Worm (Caenorhabditis elegans) whole organism, L1 larva: Measurements from ENCODE around the gene F52H2.1.

Experiments used
- C04F5.9 ChIP-seq: sonication (generic microtip); optimal IDR thresholded peaks from 2 replicates; lab custom pipeline; 2016; ENCODE audit warnings: missing genetic modification characterization, missing compliant biosample characterization
- C16A3.4 ChIP-seq: fragments of 150-350 bp; optimal IDR thresholded peaks from 2 replicates; lab custom pipeline; 2014; ENCODE audit warnings: missing biosample characterization, missing genetic modification characterization
- C34B4.2 ChIP-seq: sonication (generic microtip); optimal IDR thresholded peaks from 2 replicates; lab custom pipeline; 2017; ENCODE audit warnings: mild to moderate bottlenecking, missing genetic modification characterization, missing compliant biosample characterization
- F16B12.6 ChIP-seq: fragments of 150-350 bp; optimal IDR thresholded peaks from 2 replicates; lab custom pipeline; 2014; ENCODE audit warnings: missing biosample characterization, missing genetic modification characterization
- alr-1 ChIP-seq: fragments of 200-800 bp; sonication (Bioruptor generic); optimal IDR thresholded peaks from 2 replicates; lab custom pipeline; 2018; ENCODE audit warnings: borderline replicate concordance, mild to moderate bottlenecking, missing genetic modification characterization, missing compliant biosample characterization
- ama-1 ChIP-seq: fragments of 150-350 bp; optimal IDR thresholded peaks from 2 replicates; lab custom pipeline; 2014
- blmp-1 ChIP-seq: fragments of 150-350 bp; optimal IDR thresholded peaks from 2 replicates; lab custom pipeline; 2014; ENCODE audit warnings: missing biosample characterization, missing genetic modification characterization
- ceh-63 ChIP-seq: fragments of 200-800 bp; sonication (Bioruptor generic); optimal IDR thresholded peaks from 2 replicates; lab custom pipeline; 2018; ENCODE audit warnings: mild to moderate bottlenecking, missing genetic modification characterization, missing compliant biosample characterization
- ceh-8 ChIP-seq: fragments of 200-800 bp; sonication (Bioruptor generic); optimal IDR thresholded peaks from 2 replicates; lab custom pipeline; 2018; ENCODE audit warnings: mild to moderate bottlenecking, missing genetic modification characterization, moderate library complexity, missing compliant biosample characterization
- ceh-90 ChIP-seq: sonication (generic microtip); optimal IDR thresholded peaks from 2 replicates; lab custom pipeline; 2016; ENCODE audit warnings: missing genetic modification characterization, missing compliant biosample characterization
- ces-1 ChIP-seq: fragments of 150-350 bp; optimal IDR thresholded peaks from 2 replicates; lab custom pipeline; 2014; ENCODE audit warnings: missing biosample characterization, missing genetic modification reagents, missing genetic modification characterization
- egl-27 ChIP-seq, 2 experiments: fragments of 150-350 bp in 1 of 2; sonication (generic microtip); optimal IDR thresholded peaks; 3 replicates each; lab custom pipeline; 2017 to 2018; ENCODE audit warnings: missing biosample characterization in 2 of 2, missing genetic modification characterization in 2 of 2, missing genetic modification reagents in 2 of 2
- fkh-10 ChIP-seq: sonication (generic microtip); optimal IDR thresholded peaks from 2 replicates; lab custom pipeline; 2017; ENCODE audit warnings: missing biosample characterization, missing genetic modification reagents, missing genetic modification characterization
- fkh-8 ChIP-seq: sonication (generic microtip); optimal IDR thresholded peaks from 2 replicates; lab custom pipeline; 2016; ENCODE audit warnings: mild to moderate bottlenecking, missing genetic modification characterization, missing compliant biosample characterization
- grh-1 ChIP-seq: fragments of 200-800 bp; sonication (Bioruptor generic); IDR thresholded peaks from 2 replicates; pipeline ENCODE4 v1.3.6; 2022; ENCODE audit warnings: missing genetic modification reagents, missing genetic modification characterization, missing compliant biosample characterization
- hpl-2 ChIP-seq: fragments of 150-350 bp; optimal IDR thresholded peaks from 2 replicates; lab custom pipeline; 2014; ENCODE audit warnings: missing biosample characterization, missing genetic modification reagents, missing genetic modification characterization
- irx-1 ChIP-seq: sonication (generic microtip); optimal IDR thresholded peaks from 2 replicates; lab custom pipeline; 2016; ENCODE audit warnings: missing genetic modification characterization, missing compliant biosample characterization
- isw-1 ChIP-seq: fragments of 200-800 bp; sonication (Bioruptor generic); IDR thresholded peaks from 2 replicates; pipeline ENCODE4 v1.3.6; 2022; ENCODE audit warnings: missing genetic modification characterization, missing compliant biosample characterization
- jun-1 ChIP-seq: fragments of 150-350 bp; optimal IDR thresholded peaks from 2 replicates; lab custom pipeline; 2014; ENCODE audit warnings: missing biosample characterization, missing genetic modification reagents, missing genetic modification characterization
- lin-13 ChIP-seq: fragments of 150-350 bp; optimal IDR thresholded peaks from 2 replicates; lab custom pipeline; 2014; ENCODE audit warnings: missing biosample characterization, missing genetic modification reagents, missing genetic modification characterization
- lin-14 ChIP-seq: fragments of 200-800 bp; sonication (Bioruptor generic); optimal IDR thresholded peaks from 2 replicates; lab custom pipeline; 2018; ENCODE audit warnings: mild to moderate bottlenecking, missing genetic modification characterization, moderate library complexity, missing compliant biosample characterization
- lin-35 ChIP-seq, 2 experiments: fragments of 150-350 bp; optimal IDR thresholded peaks; 2 replicates each; lab custom pipeline; 2014; ENCODE audit warnings: missing biosample characterization in 2 of 2, missing genetic modification characterization in 2 of 2, missing genetic modification reagents in 2 of 2
- lin-39 ChIP-seq: fragments of 150-350 bp; optimal IDR thresholded peaks from 2 replicates; lab custom pipeline; 2014; ENCODE audit warnings: missing biosample characterization, missing genetic modification reagents, missing genetic modification characterization
- lir-3 ChIP-seq: sonication (generic microtip); optimal IDR thresholded peaks from 2 replicates; lab custom pipeline; 2016; ENCODE audit warnings: mild to moderate bottlenecking, missing genetic modification characterization, moderate library complexity, missing compliant biosample characterization; ENCODE audit not compliant: poor library complexity
- nhr-11 ChIP-seq: fragments of 150-350 bp; optimal IDR thresholded peaks from 2 replicates; lab custom pipeline; 2014; ENCODE audit warnings: missing biosample characterization, missing genetic modification characterization
- nhr-19 ChIP-seq: fragments of 200-800 bp; sonication (Bioruptor generic); conservative IDR thresholded peaks from 2 replicates; pipeline ENCODE4 v1.3.6; 2022; ENCODE audit warnings: missing genetic modification characterization, missing compliant biosample characterization
- nhr-47 ChIP-seq: sonication (generic microtip); optimal IDR thresholded peaks from 2 replicates; lab custom pipeline; 2016; ENCODE audit warnings: mild to moderate bottlenecking, missing genetic modification characterization, moderate library complexity, missing compliant biosample characterization
- nhr-71 ChIP-seq: sonication (generic microtip); optimal IDR thresholded peaks from 2 replicates; lab custom pipeline; 2016; ENCODE audit warnings: mild to moderate bottlenecking, missing genetic modification characterization, moderate library complexity, missing compliant biosample characterization
- nhr-76 ChIP-seq: sonication (generic microtip); optimal IDR thresholded peaks from 2 replicates; lab custom pipeline; 2017; ENCODE audit warnings: missing biosample characterization, missing genetic modification characterization
- nhr-77 ChIP-seq: fragments of 150-350 bp; optimal IDR thresholded peaks from 2 replicates; lab custom pipeline; 2014; ENCODE audit warnings: missing biosample characterization, missing genetic modification characterization
- nhr-84 ChIP-seq: sonication (generic microtip); optimal IDR thresholded peaks from 2 replicates; lab custom pipeline; 2017; ENCODE audit warnings: missing biosample characterization, missing genetic modification characterization
- nhr-85 ChIP-seq: sonication (generic microtip); peaks from one replicate; lab custom pipeline; 2016; ENCODE audit warnings: missing genetic modification characterization, inconsistent platforms, missing compliant biosample characterization
- nhr-90 ChIP-seq: sonication (generic microtip); optimal IDR thresholded peaks from 2 replicates; lab custom pipeline; 2016; ENCODE audit warnings: mild to moderate bottlenecking, missing genetic modification characterization, missing compliant biosample characterization; ENCODE audit not compliant: poor library complexity
- pax-3 ChIP-seq: fragments of 200-800 bp; sonication (Bioruptor generic); optimal IDR thresholded peaks from 2 replicates; lab custom pipeline; 2018; ENCODE audit warnings: mild to moderate bottlenecking, missing genetic modification characterization, moderate library complexity, missing compliant biosample characterization
- pqm-1 ChIP-seq: sonication (generic microtip); optimal IDR thresholded peaks from 3 replicates; lab custom pipeline; 2017; ENCODE audit warnings: missing biosample characterization, missing genetic modification characterization
- rnt-1 ChIP-seq: sonication (generic microtip); optimal IDR thresholded peaks from 2 replicates; lab custom pipeline; 2016; ENCODE audit warnings: mild to moderate bottlenecking, missing genetic modification characterization, moderate library complexity, missing compliant biosample characterization
- sptf-1 ChIP-seq: fragments of 150-350 bp; optimal IDR thresholded peaks from 2 replicates; lab custom pipeline; 2014; ENCODE audit warnings: missing biosample characterization, missing genetic modification characterization
- sup-37 ChIP-seq: fragments of 200-800 bp; sonication (Bioruptor generic); optimal IDR thresholded peaks from 2 replicates; lab custom pipeline; 2018; ENCODE audit warnings: mild to moderate bottlenecking, missing genetic modification characterization, missing compliant biosample characterization
- tlp-1 ChIP-seq: fragments of 150-350 bp; optimal IDR thresholded peaks from 2 replicates; lab custom pipeline; 2014; ENCODE audit warnings: missing biosample characterization, missing genetic modification characterization
- unc-130 ChIP-seq: fragments of 150-350 bp; optimal IDR thresholded peaks from 2 replicates; lab custom pipeline; 2017; ENCODE audit warnings: missing biosample characterization, missing genetic modification characterization, inconsistent platforms
- unc-30 ChIP-seq: sonication (generic microtip); optimal IDR thresholded peaks from 2 replicates; lab custom pipeline; 2017; ENCODE audit warnings: missing biosample characterization, missing genetic modification characterization
- unc-62 ChIP-seq: fragments of 150-350 bp; optimal IDR thresholded peaks from 2 replicates; lab custom pipeline; 2014; ENCODE audit warnings: missing biosample characterization, missing genetic modification reagents, missing genetic modification characterization
- unc-98 ChIP-seq: fragments of 200-800 bp; sonication (Bioruptor generic); IDR thresholded peaks from 2 replicates; pipeline ENCODE4 v1.3.6; 2022; ENCODE audit warnings: missing genetic modification characterization, missing compliant biosample characterization
- vab-15 ChIP-seq: sonication (generic microtip); optimal IDR thresholded peaks from 2 replicates; lab custom pipeline; 2017; ENCODE audit warnings: missing genotype, mild to moderate bottlenecking, missing genetic modification characterization, missing compliant biosample characterization
- xbp-1 ChIP-seq: sonication (generic microtip); optimal IDR thresholded peaks from 2 replicates; lab custom pipeline; 2016; ENCODE audit warnings: missing genetic modification characterization, missing compliant biosample characterization
- zag-1 ChIP-seq: fragments of 150-350 bp; optimal IDR thresholded peaks from 2 replicates; lab custom pipeline; 2014; ENCODE audit warnings: missing biosample characterization, missing genetic modification characterization
- zip-4 ChIP-seq: fragments of 200-800 bp; sonication (Bioruptor generic); optimal IDR thresholded peaks from 2 replicates; lab custom pipeline; 2018; ENCODE audit warnings: mild to moderate bottlenecking, missing genetic modification characterization, moderate library complexity, missing compliant biosample characterization
- ztf-11 ChIP-seq, 2 experiments: sonication (generic microtip); optimal IDR thresholded peaks; 2 replicates each; lab custom pipeline; 2016 to 2017; ENCODE audit warnings: missing genetic modification characterization in 2 of 2, missing biosample characterization in 1 of 2, missing compliant biosample characterization in 1 of 2
- ztf-4 ChIP-seq: fragments of 150-350 bp; optimal IDR thresholded peaks from 2 replicates; lab custom pipeline; 2014; ENCODE audit warnings: missing biosample characterization, missing genetic modification characterization

F52H2.1 gene

DNA sequence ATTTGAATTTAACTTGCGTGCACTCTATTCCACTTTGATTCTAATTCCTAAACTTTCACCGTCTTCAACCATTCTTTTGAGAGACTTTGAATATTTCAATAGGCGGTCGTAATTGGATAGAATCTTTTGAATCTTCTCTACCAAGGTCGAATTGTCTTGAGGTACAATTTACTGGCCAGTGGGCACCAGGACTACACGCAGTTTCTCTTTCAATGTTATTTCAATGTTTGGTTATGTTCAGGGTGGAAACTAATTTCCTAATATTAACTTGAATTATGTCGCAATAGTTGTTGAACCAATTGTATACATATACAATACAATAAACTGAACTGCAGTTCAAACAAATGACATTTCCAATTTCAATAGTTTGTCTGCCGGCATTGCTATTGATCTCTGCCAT lies 15.1 kb downstream of the F52H2.1 start (continued):
- TF ChIP-seq C16A3.4 (no peak), sptf-1 (tag; lab: Kevin White, UChicago) (no peak), isw-1 (GFP tag; lab: Robert Waterston, UW) (no peak), lin-14 (peak; percentile 61), zip-4 (GFP tag; lab: Kevin White, UChicago) (no peak), sup-37 (GFP tag; lab: Kevin White, UChicago) (no peak), nhr-84 (tag; lab: Kevin White, UChicago) (no peak), hpl-2 (GFP tag; lab: Kevin White, UChicago) (no peak), nhr-90 (tag; lab: Kevin White, UChicago) (peak; percentile 12), nhr-47 (peak; percentile 7), lin-39 (tag; lab: Kevin White, UChicago) (no peak), fkh-8 (tag; lab: Kevin White, UChicago) (no peak), unc-98 (GFP tag; lab: Robert Waterston, UW) (no peak), nhr-11 (tag; lab: Kevin White, UChicago) (no peak), ces-1 (GFP tag; lab: Kevin White, UChicago) (no peak), C04F5.9 (no peak), nhr-76 (tag; lab: Kevin White, UChicago) (no peak)

ce11 chrX:2590023-2590422 lies 17.1 kb downstream of the F52H2.1 start:
- TF ChIP-seq C16A3.4, result no peak
- no peak for TF ChIP-seq lin-39 (tag; lab: Kevin White, UChicago)
- no peak for TF ChIP-seq nhr-85 (tag; lab: Kevin White, UChicago)
- no peak for TF ChIP-seq ces-1 (GFP tag; lab: Kevin White, UChicago)
- TF ChIP-seq hpl-2 (GFP tag; lab: Kevin White, UChicago), result no peak
- TF ChIP-seq unc-62 (GFP tag; lab: Kevin White, UChicago), result no peak
- TF ChIP-seq ceh-63, result no peak

- TF ChIP-seq lir-3 (tag; lab: Kevin White, UChicago) (no peak), blmp-1 (tag; lab: Kevin White, UChicago) (peak; percentile 85), F16B12.6 (tag; lab: Kevin White, UChicago) (no peak), sptf-1 (tag; lab: Kevin White, UChicago) (no peak), jun-1 (tag; lab: Kevin White, UChicago) (no peak), xbp-1 (tag; lab: Kevin White, UChicago) (no peak), nhr-77 (tag; lab: Kevin White, UChicago) (no peak), nhr-47 (no peak), ama-1 (lab: Kevin White, UChicago) (no peak), zag-1 (no peak), unc-130 (tag; lab: Kevin White, UChicago) (peak; percentile 23), alr-1 (tag; lab: Kevin White, UChicago) (no peak), rnt-1 (tag; lab: Kevin White, UChicago) (no peak), grh-1 (GFP tag; lab: Robert Waterston, UW) (no peak), lin-13 (GFP tag; lab: Kevin White, UChicago) (no peak), nhr-76 (tag; lab: Kevin White, UChicago) (no peak), nhr-19 (GFP tag; lab: Robert Waterston, UW) (no peak), unc-30 (no peak), tlp-1 (no peak), ceh-90 (tag; lab: Kevin White, UChicago) (no peak), nhr-85 (tag; lab: Kevin White, UChicago) (peak; percentile 83), ztf-11 (tag; optimal IDR thresholded peaks at IDR 0.05; lab: Kevin White, UChicago) (no peak), irx-1 (tag; lab: Kevin White, UChicago) (no peak), C34B4.2 (no peak), pqm-1 (tag; lab: Kevin White, UChicago) (no peak), ztf-4 (tag; lab: Kevin White, UChicago) (peak; percentile 3), vab-15 (tag; lab: Kevin White, UChicago) (peak; percentile 43), C16A3.4 (peak; percentile 5), ceh-8 (GFP tag; lab: Kevin White, UChicago) (no peak), ces-1 (GFP tag; lab: Kevin White, UChicago) (no peak), pax-3 (tag; lab: Kevin White, UChicago) (no peak), nhr-71 (tag; lab: Kevin White, UChicago) (peak; percentile 15), fkh-10 (GFP tag; lab: Kevin White, UChicago) (no peak), lin-14 (peak; percentile 64), lin-35 (GFP tag; optimal IDR thresholded peaks at IDR 0.05; lab: Kevin White, UChicago) (peak in 1 of 2 experiments; percentile 55), egl-27 (tag; optimal IDR thresholded peaks at IDR 0.05; lab: Kevin White, UChicago) (no peak), sup-37 (GFP tag; lab: Kevin White, UChicago) (no peak)
Observed at ce11 chrX:2590777-2591176, 17.9 kb downstream of the F52H2.1 start.
